Fruit fly (Drosophila melanogaster): ENCODE measurements around the gene Gfrl.

Gene Gfrl

dm6 chr3R:20360008-20360407, 124.4 kb downstream of the Gfrl start, which contains the start of gene MtnC:
Gene MtnC, plus strand, starts transcription at chr3R:20360308.
- TF ChIP-seq CG15479 (GFP tag; optimal IDR thresholded peaks at IDR 0.05), result no peak
- no peak for TF ChIP-seq CG12104 (GFP tag; optimal IDR thresholded peaks at IDR 0.05)
- TF ChIP-seq CG10147 (GFP tag; optimal IDR thresholded peaks at IDR 0.05), result no peak
- no peak for TF ChIP-seq CG10565 (GFP tag; optimal IDR thresholded peaks at IDR 0.05)
- no peak for TF ChIP-seq CG11695 (GFP tag; IDR thresholded peaks at IDR 0.05)
- no peak for TF ChIP-seq knrl (GFP tag; IDR thresholded peaks at IDR 0.05; ENCODE audit: partially characterized antibody)
- TF ChIP-seq chif (GFP tag; optimal IDR thresholded peaks at IDR 0.05), result no peak
- no peak for TF ChIP-seq al (GFP tag; IDR thresholded peaks at IDR 0.05)
- TF ChIP-seq mam (GFP tag; optimal IDR thresholded peaks at IDR 0.05), result no peak
- no peak for TF ChIP-seq D19B (GFP tag; optimal IDR thresholded peaks at IDR 0.05)
- peak; percentile 2 for TF ChIP-seq CG13424 (tag; optimal IDR thresholded peaks at IDR 0.05)
- TF ChIP-seq CG2199 (GFP tag; IDR thresholded peaks at IDR 0.05), result no peak
- TF ChIP-seq CG4854 (GFP tag; optimal IDR thresholded peaks at IDR 0.05), result no peak
- TF ChIP-seq toy (GFP tag; IDR thresholded peaks at IDR 0.05), result no peak
- no peak for TF ChIP-seq tx (GFP tag; optimal IDR thresholded peaks at IDR 0.05)
- TF ChIP-seq MTF-1 (GFP tag; optimal IDR thresholded peaks at IDR 0.05; ENCODE audit: borderline replicate concordance), result peak; percentile 68
- TF ChIP-seq CG13775 (GFP tag; optimal IDR thresholded peaks at IDR 0.05), result no peak
- TF ChIP-seq GATAe (GFP tag; conservative IDR thresholded peaks at IDR 0.05), result peak; percentile 64
- TF ChIP-seq zf30C (GFP tag; optimal IDR thresholded peaks at IDR 0.05), result no peak
- no peak for TF ChIP-seq ac (GFP tag; optimal IDR thresholded peaks at IDR 0.05)
- TF ChIP-seq Lpt (GFP tag; optimal IDR thresholded peaks at IDR 0.05), result no peak
- TF ChIP-seq CG16813 (GFP tag; IDR thresholded peaks at IDR 0.05; ENCODE audit: partially characterized antibody), result no peak
- no peak for TF ChIP-seq rib (GFP tag; IDR thresholded peaks at IDR 0.05)
- TF ChIP-seq tll (GFP tag; optimal IDR thresholded peaks at IDR 0.05), result no peak
- TF ChIP-seq CkIIα-i1 (GFP tag; IDR thresholded peaks at IDR 0.05), result no peak
- TF ChIP-seq dmrt99B (tag; optimal IDR thresholded peaks at IDR 0.05), result peak; percentile 20
- no peak for TF ChIP-seq Ada2b (GFP tag; IDR thresholded peaks at IDR 0.05)
- TF ChIP-seq h (optimal IDR thresholded peaks at IDR 0.05), result no peak

DNA sequence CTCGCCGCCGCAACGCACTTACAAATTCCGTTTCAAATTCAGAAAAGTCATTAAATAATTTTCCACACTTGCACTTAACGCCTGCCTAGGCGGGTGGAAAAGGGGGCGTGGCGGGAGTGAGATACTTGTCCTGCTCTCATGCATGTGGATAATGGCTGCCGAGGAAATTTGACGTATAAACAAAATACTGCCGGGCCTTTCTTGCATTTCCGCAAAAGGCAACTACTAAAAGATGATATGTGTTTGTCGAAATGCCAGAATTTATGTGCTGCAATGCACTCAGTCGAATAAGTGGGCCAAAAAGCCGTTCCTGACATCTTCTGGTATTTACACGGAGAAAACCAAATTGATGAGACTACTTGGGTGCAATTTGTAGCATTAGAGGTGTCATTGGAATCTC, 134.1 kb downstream of the Gfrl start:
- peak; percentile 92 for TF ChIP-seq Ets65A (GFP tag)
- TF ChIP-seq slou (GFP tag; optimal IDR thresholded peaks at IDR 0.05), result no peak
- no peak for TF ChIP-seq tio (GFP tag; optimal IDR thresholded peaks at IDR 0.05)
- no peak for TF ChIP-seq luna (GFP tag; optimal IDR thresholded peaks at IDR 0.05)
- no peak for TF ChIP-seq cg (GFP tag; optimal IDR thresholded peaks at IDR 0.05)

- TF ChIP-seq Poxn (GFP tag; IDR thresholded peaks at IDR 0.05) (no peak), CTCF (GFP tag; optimal IDR thresholded peaks at IDR 0.05) (peak; percentile 76)
Measured at dm6 chr3R:20346903-20347302, 137.5 kb downstream of the Gfrl start.

DNA sequence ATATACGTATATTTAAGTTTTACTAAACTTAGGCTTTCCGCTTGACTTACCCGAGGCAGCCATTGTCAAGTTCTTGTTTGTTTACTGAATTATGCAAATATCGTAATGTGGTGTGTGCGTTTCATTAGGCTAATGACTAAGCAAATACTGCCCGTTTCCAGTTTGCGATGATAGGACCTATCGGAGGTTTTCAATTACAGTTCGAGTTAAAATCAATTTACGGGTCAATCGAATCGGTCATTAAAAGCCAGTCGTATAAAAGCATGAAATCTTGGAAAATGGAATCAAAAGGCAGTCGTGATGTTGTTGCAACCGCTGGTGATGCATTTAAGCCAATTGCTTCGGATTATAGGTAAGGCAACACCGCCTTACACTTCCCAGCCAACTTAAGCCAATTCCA, 145.7 kb downstream of the Gfrl start, which contains the start of gene Ir92a:
Gene Ir92a (plus strand): TSS at position 301 of the 400 bp plus-strand sequence.
- TF ChIP-seq CG1233 (GFP tag; optimal IDR thresholded peaks at IDR 0.05), result no peak
- TF ChIP-seq CG2889 (GFP tag; IDR thresholded peaks at IDR 0.05), result no peak
- TF ChIP-seq CG4424 (GFP tag; optimal IDR thresholded peaks at IDR 0.05), result no peak
- TF ChIP-seq E2f2 (GFP tag; IDR thresholded peaks at IDR 0.05), result no peak
- no peak for TF ChIP-seq Max (GFP tag; optimal IDR thresholded peaks at IDR 0.05)
